Worm (Caenorhabditis elegans) whole organism, L3 larva: Measurements from ENCODE around the gene gst-8.
"Not testable (repeated sequence)": the region's sequence is repeated elsewhere in the genome, so short reads cannot be mapped to it uniquely, and the experiment has no call there.

Experiments
- R02D3.7 ChIP-seq: fragments of 150-350 bp; optimal IDR thresholded peaks from 2 replicates; lab custom pipeline; 2014; ENCODE audit warnings: missing biosample characterization, missing genetic modification characterization
- ZK546.5 ChIP-seq: sonication (generic microtip); optimal IDR thresholded peaks from 2 replicates; lab custom pipeline; 2017; ENCODE audit warnings: missing biosample characterization, missing genetic modification characterization
- aly-2 ChIP-seq: fragments of 150-350 bp; optimal IDR thresholded peaks from 2 replicates; lab custom pipeline; 2014; ENCODE audit warnings: missing biosample characterization, missing genetic modification characterization
- ama-1 ChIP-seq: fragments of 150-350 bp; optimal IDR thresholded peaks from 2 replicates; lab custom pipeline; 2018
- ceh-16 ChIP-seq: sonication (generic microtip); optimal IDR thresholded peaks from 2 replicates; lab custom pipeline; 2017; ENCODE audit warnings: missing biosample characterization, missing genetic modification characterization
- ceh-28 ChIP-seq: fragments of 150-350 bp; optimal IDR thresholded peaks from 2 replicates; lab custom pipeline; 2014; ENCODE audit warnings: missing biosample characterization, missing genetic modification reagents, missing genetic modification characterization
- ceh-82 ChIP-seq: fragments of 150-350 bp; optimal IDR thresholded peaks from 2 replicates; lab custom pipeline; 2014; ENCODE audit warnings: missing biosample characterization, missing genetic modification characterization
- ceh-9 ChIP-seq: sonication (generic microtip); optimal IDR thresholded peaks from 2 replicates; lab custom pipeline; 2018; ENCODE audit warnings: missing biosample characterization, missing genetic modification characterization
- daf-12 ChIP-seq: fragments of 150-350 bp; optimal IDR thresholded peaks from 2 replicates; lab custom pipeline; 2014; ENCODE audit warnings: missing biosample characterization, missing genetic modification reagents, missing genetic modification characterization
- egl-27 ChIP-seq: sonication (generic microtip); optimal IDR thresholded peaks from 4 replicates; lab custom pipeline; 2017; ENCODE audit warnings: missing biosample characterization, missing genetic modification reagents, missing genetic modification characterization
- egl-5 ChIP-seq: fragments of 150-350 bp; optimal IDR thresholded peaks from 2 replicates; lab custom pipeline; 2017; ENCODE audit warnings: missing biosample characterization, missing genetic modification reagents, missing genetic modification characterization, inconsistent platforms
- elt-1 ChIP-seq: fragments of 150-350 bp; optimal IDR thresholded peaks from 2 replicates; lab custom pipeline; 2014; ENCODE audit warnings: missing biosample characterization, missing genetic modification characterization
- elt-2 ChIP-seq: sonication (generic microtip); optimal IDR thresholded peaks from 2 replicates; lab custom pipeline; 2016; ENCODE audit warnings: missing genetic modification reagents, mild to moderate bottlenecking, missing genetic modification characterization, missing compliant biosample characterization
- elt-3 ChIP-seq, 3 experiments: fragments of 150-350 bp in 1 of 3; sonication (generic microtip) in 2 of 3; optimal IDR thresholded peaks; 2 replicates in 2 of 3; 4 replicates in 1 of 3; lab custom pipeline; 2014 to 2017; ENCODE audit warnings: missing biosample characterization in 3 of 3, missing genetic modification characterization in 3 of 3
- eor-1 ChIP-seq, 2 experiments: fragments of 150-350 bp; optimal IDR thresholded peaks; 2 replicates each; lab custom pipeline; 2014 to 2018; ENCODE audit warnings: missing biosample characterization in 2 of 2, missing genetic modification characterization in 2 of 2
- fkh-10 ChIP-seq: sonication (generic microtip); optimal IDR thresholded peaks from 2 replicates; lab custom pipeline; 2017; ENCODE audit warnings: missing biosample characterization, missing genetic modification reagents, missing genetic modification characterization
- fkh-2 ChIP-seq: fragments of 150-350 bp; optimal IDR thresholded peaks from 2 replicates; lab custom pipeline; 2014; ENCODE audit warnings: missing biosample characterization, missing genetic modification reagents, missing genetic modification characterization
- fos-1 ChIP-seq: fragments of 150-350 bp; optimal IDR thresholded peaks from 2 replicates; lab custom pipeline; 2014; ENCODE audit warnings: missing biosample characterization, missing genetic modification characterization
- hmg-11 ChIP-seq: sonication (generic microtip); optimal IDR thresholded peaks from 2 replicates; lab custom pipeline; 2016; ENCODE audit warnings: missing genetic modification characterization, missing compliant biosample characterization
- jun-1 ChIP-seq: fragments of 150-350 bp; optimal IDR thresholded peaks from 2 replicates; lab custom pipeline; 2014; ENCODE audit warnings: missing biosample characterization, missing genetic modification reagents, missing genetic modification characterization
- lin-15B ChIP-seq: fragments of 150-350 bp; optimal IDR thresholded peaks from 2 replicates; lab custom pipeline; 2014; ENCODE audit warnings: missing biosample characterization, missing genetic modification characterization
- lin-39 ChIP-seq: fragments of 150-350 bp; optimal IDR thresholded peaks from 2 replicates; lab custom pipeline; 2018; ENCODE audit warnings: missing biosample characterization, missing genetic modification reagents, missing genetic modification characterization
- lsy-12 ChIP-seq: sonication (generic microtip); optimal IDR thresholded peaks from 2 replicates; lab custom pipeline; 2016; ENCODE audit warnings: mild to moderate bottlenecking, missing genetic modification characterization, missing compliant biosample characterization
- mdl-1 ChIP-seq: fragments of 150-350 bp; optimal IDR thresholded peaks from 2 replicates; lab custom pipeline; 2014; ENCODE audit warnings: missing biosample characterization, missing genetic modification characterization
- mml-1 ChIP-seq: fragments of 150-350 bp; sonication (generic microtip); optimal IDR thresholded peaks from 3 replicates; lab custom pipeline; 2014; ENCODE audit warnings: missing biosample characterization, missing genetic modification characterization
- nfya-1 ChIP-seq: sonication (generic microtip); optimal IDR thresholded peaks from 2 replicates; lab custom pipeline; 2017; ENCODE audit warnings: missing genetic modification characterization, mild to moderate bottlenecking, missing compliant biosample characterization, antibody characterized with exemption, moderate library complexity; ENCODE audit not compliant: insufficient read depth
- nhr-11 ChIP-seq: fragments of 150-350 bp; optimal IDR thresholded peaks from 2 replicates; lab custom pipeline; 2014; ENCODE audit warnings: missing biosample characterization, missing genetic modification characterization
- nhr-12 ChIP-seq: fragments of 150-350 bp; optimal IDR thresholded peaks from 2 replicates; lab custom pipeline; 2014; ENCODE audit warnings: missing biosample characterization, missing genetic modification characterization
- nhr-23 ChIP-seq: fragments of 150-350 bp; optimal IDR thresholded peaks from 2 replicates; lab custom pipeline; 2014; ENCODE audit warnings: missing biosample characterization, missing genetic modification reagents, missing genetic modification characterization
- nhr-237 ChIP-seq: fragments of 150-350 bp; optimal IDR thresholded peaks from 2 replicates; lab custom pipeline; 2014; ENCODE audit warnings: missing biosample characterization, missing genetic modification characterization
- nhr-25 ChIP-seq: sonication (generic microtip); optimal IDR thresholded peaks from 2 replicates; lab custom pipeline; 2017; ENCODE audit warnings: missing biosample characterization, missing genetic modification characterization
- nhr-28 ChIP-seq: fragments of 150-350 bp; optimal IDR thresholded peaks from 2 replicates; lab custom pipeline; 2014; ENCODE audit warnings: missing biosample characterization, missing genetic modification characterization
- nhr-43 ChIP-seq: sonication (generic microtip); optimal IDR thresholded peaks from 2 replicates; lab custom pipeline; 2016; ENCODE audit warnings: mild to moderate bottlenecking, missing genetic modification characterization, missing compliant biosample characterization; ENCODE audit not compliant: poor library complexity, severe bottlenecking
- nhr-67 ChIP-seq: fragments of 150-350 bp; optimal IDR thresholded peaks from 2 replicates; lab custom pipeline; 2014; ENCODE audit warnings: missing biosample characterization, missing genetic modification characterization
- nhr-76 ChIP-seq: fragments of 150-350 bp; sonication (generic microtip); optimal IDR thresholded peaks from 5 replicates; lab custom pipeline; 2014; ENCODE audit warnings: missing biosample characterization, missing genetic modification characterization
- nhr-77 ChIP-seq: fragments of 150-350 bp; optimal IDR thresholded peaks from 2 replicates; lab custom pipeline; 2014; ENCODE audit warnings: missing biosample characterization, missing genetic modification characterization
- pha-4 ChIP-seq: fragments of 150-350 bp; optimal IDR thresholded peaks from 2 replicates; lab custom pipeline; 2014; ENCODE audit warnings: missing biosample characterization, missing genetic modification reagents, missing genetic modification characterization
- pqm-1 ChIP-seq: fragments of 150-350 bp; optimal IDR thresholded peaks from 2 replicates; lab custom pipeline; 2017; ENCODE audit warnings: missing biosample characterization, missing genetic modification characterization, inconsistent platforms
- sea-2 ChIP-seq: fragments of 150-350 bp; sonication (generic microtip); optimal IDR thresholded peaks from 4 replicates; lab custom pipeline; 2014; ENCODE audit warnings: missing biosample characterization, missing genetic modification reagents, missing genetic modification characterization
- skn-1 ChIP-seq: fragments of 150-350 bp; optimal IDR thresholded peaks from 2 replicates; lab custom pipeline; 2014; ENCODE audit warnings: missing biosample characterization, missing genetic modification characterization
- snpc-4 ChIP-seq: fragments of 150-350 bp; optimal IDR thresholded peaks from 2 replicates; lab custom pipeline; 2014; ENCODE audit warnings: missing biosample characterization, missing genetic modification characterization
- tbx-2 ChIP-seq: sonication (generic microtip); optimal IDR thresholded peaks from 2 replicates; lab custom pipeline; 2016; ENCODE audit warnings: mild to moderate bottlenecking, missing genetic modification characterization, missing compliant biosample characterization
- unc-39 ChIP-seq: sonication (generic microtip); optimal IDR thresholded peaks from 4 replicates; lab custom pipeline; 2017; ENCODE audit warnings: missing biosample characterization, missing genetic modification characterization
- unc-62 ChIP-seq: fragments of 150-350 bp; sonication (generic microtip); optimal IDR thresholded peaks from 4 replicates; lab custom pipeline; 2014; ENCODE audit warnings: missing biosample characterization, missing genetic modification reagents, missing genetic modification characterization
- zag-1 ChIP-seq: fragments of 150-350 bp; optimal IDR thresholded peaks from 2 replicates; lab custom pipeline; 2014; ENCODE audit warnings: missing biosample characterization, missing genetic modification characterization
- ztf-11 ChIP-seq: fragments of 150-350 bp; optimal IDR thresholded peaks from 2 replicates; lab custom pipeline; 2014; ENCODE audit warnings: missing biosample characterization, missing genetic modification characterization
- ztf-4 ChIP-seq: fragments of 150-350 bp; optimal IDR thresholded peaks from 2 replicates; lab custom pipeline; 2014; ENCODE audit warnings: missing biosample characterization, missing genetic modification characterization

Gene gst-8

ce11 chrII:4903696-4904095, 20.2 kb downstream of the gst-8 start, which contains the start of gene sgt-1:
Gene sgt-1, minus strand, starts transcription at chrII:4903796.
- not testable (repeated sequence) for TF ChIP-seq ceh-9 (tag; lab: Kevin White, UChicago); hmg-11 (tag; lab: Kevin White, UChicago); lsy-12
- TF ChIP-seq, all 47 proteins: peak for 0; not testable (repeated sequence) for 47

ce11 chrII:4904277-4904676, 20.8 kb downstream of the gst-8 start:
- TF ChIP-seq egl-27 (tag; lab: Kevin White, UChicago) (peak; percentile 18), nhr-43 (no peak), sea-2 (GFP tag; lab: Kevin White, UChicago) (no peak), nhr-77 (tag; lab: Kevin White, UChicago) (no peak), elt-2 (tag; lab: Kevin White, UChicago) (peak; percentile 68), nhr-25 (tag; lab: Kevin White, UChicago) (peak; percentile 79), egl-5 (tag; lab: Kevin White, UChicago) (peak; percentile 78), nhr-76 (tag; lab: Kevin White, UChicago) (no peak), nhr-28 (tag; lab: Kevin White, UChicago) (no peak), pha-4 (tag; lab: Kevin White, UChicago) (peak; percentile 84), ztf-11 (tag; lab: Kevin White, UChicago) (no peak), ztf-4 (tag; lab: Kevin White, UChicago) (no peak), elt-3 (tag; optimal IDR thresholded peaks at IDR 0.05; lab: Kevin White, UChicago) (no peak), R02D3.7 (tag; lab: Kevin White, UChicago) (no peak), lin-15B (tag; lab: Kevin White, UChicago) (peak; percentile 87), nhr-11 (tag; lab: Kevin White, UChicago) (no peak), fos-1 (tag; lab: Kevin White, UChicago) (no peak), jun-1 (tag; lab: Kevin White, UChicago) (peak; percentile 56), mml-1 (tag; lab: Kevin White, UChicago) (no peak), fkh-10 (GFP tag; lab: Kevin White, UChicago) (peak; percentile 46), lsy-12 (no peak), zag-1 (no peak), ceh-28 (peak; percentile 36), fkh-2 (no peak), ceh-9 (tag; lab: Kevin White, UChicago) (no peak), nhr-12 (tag; lab: Kevin White, UChicago) (no peak), unc-39 (no peak), eor-1 (tag; optimal IDR thresholded peaks at IDR 0.05; lab: Kevin White, UChicago) (no peak), ama-1 (lab: Kevin White, UChicago) (no peak), nhr-237 (tag; lab: Kevin White, UChicago) (no peak), ceh-16 (tag; lab: Kevin White, UChicago) (no peak), ZK546.5 (tag; lab: Kevin White, UChicago) (no peak), snpc-4 (peak; percentile 77), hmg-11 (tag; lab: Kevin White, UChicago) (peak; percentile 83), tbx-2 (no peak), pqm-1 (tag; lab: Kevin White, UChicago) (peak; percentile 50), daf-12 (tag; lab: Kevin White, UChicago) (no peak), nhr-67 (tag; lab: Kevin White, UChicago) (no peak), nfya-1 (tag; lab: Kevin White, UChicago) (peak; percentile 96), unc-62 (GFP tag; lab: Kevin White, UChicago) (peak; percentile 37), skn-1 (tag; lab: Kevin White, UChicago) (peak; percentile 70), lin-39 (tag; lab: Kevin White, UChicago) (peak; percentile 68), elt-1 (tag; lab: Kevin White, UChicago) (no peak), nhr-23 (tag; lab: Kevin White, UChicago) (peak; percentile 47), ceh-82 (no peak), aly-2 (no peak), mdl-1 (no peak)
